Fruit fly (Drosophila melanogaster) whole organism, pupa: ENCODE measurements around the gene Not10.

Experiments used
- CG10348 ChIP-seq: fragments of 200-800 bp; sonication (Bioruptor generic); IDR thresholded peaks from 2 replicates; pipeline ENCODE4 v1.3.6; 2022; ENCODE audit warnings: missing biosample characterization, missing genetic modification characterization
- CG12605 ChIP-seq: fragments of 200-800 bp; sonication (Bioruptor generic); IDR thresholded peaks from 2 replicates; pipeline ENCODE4 v1.3.6; 2022; ENCODE audit warnings: missing biosample characterization, missing genetic modification characterization
- CG13204 ChIP-seq: fragments of 200-800 bp; sonication (Bioruptor generic); optimal IDR thresholded peaks from 2 replicates; lab custom pipeline; 2018; ENCODE audit warnings: missing biosample characterization, mild to moderate bottlenecking, missing genetic modification characterization, moderate library complexity
- CG14655 ChIP-seq: fragments of 200-800 bp; sonication (Bioruptor generic); optimal IDR thresholded peaks from 3 replicates; lab custom pipeline; 2017; ENCODE audit warnings: mild to moderate bottlenecking, missing biosample characterization, missing genetic modification reagents, missing genetic modification characterization
- CG15710 ChIP-seq: fragments of 200-800 bp; sonication (Bioruptor generic); optimal IDR thresholded peaks from 2 replicates; lab custom pipeline; 2018; ENCODE audit warnings: missing biosample characterization, mild to moderate bottlenecking, missing genetic modification characterization, moderate library complexity
- CG17806 ChIP-seq: fragments of 200-800 bp; sonication (Bioruptor generic); optimal IDR thresholded peaks from 2 replicates; lab custom pipeline; 2018; ENCODE audit warnings: missing biosample characterization, mild to moderate bottlenecking, missing genetic modification characterization, moderate library complexity
- CG32121 ChIP-seq: fragments of 200-800 bp; sonication (Bioruptor generic); IDR thresholded peaks from 2 replicates; pipeline ENCODE4 v1.3.6; 2022; ENCODE audit warnings: missing biosample characterization, missing genetic modification characterization
- CG34367 ChIP-seq: fragments of 200-800 bp; sonication (Bioruptor generic); optimal IDR thresholded peaks from 2 replicates; lab custom pipeline; 2018; ENCODE audit warnings: missing biosample characterization, mild to moderate bottlenecking, missing genetic modification characterization
- CG4496 ChIP-seq: fragments of 200-800 bp; sonication (Bioruptor generic); IDR thresholded peaks from 3 replicates; pipeline ENCODE4 v1.3.6; 2022; ENCODE audit warnings: missing biosample characterization, missing genetic modification characterization
- CG8159 ChIP-seq: fragments of 200-800 bp; sonication (Bioruptor generic); optimal IDR thresholded peaks from 3 replicates; lab custom pipeline; 2018; ENCODE audit warnings: missing biosample characterization, mild to moderate bottlenecking, missing genetic modification characterization, moderate library complexity
- CG8301 ChIP-seq: fragments of 200-800 bp; sonication (Bioruptor generic); optimal IDR thresholded peaks from 2 replicates; lab custom pipeline; 2018; ENCODE audit warnings: missing biosample characterization, mild to moderate bottlenecking, missing genetic modification characterization
- CG9948 ChIP-seq: fragments of 200-800 bp; sonication (Bioruptor generic); optimal IDR thresholded peaks from 2 replicates; lab custom pipeline; 2018; ENCODE audit warnings: missing biosample characterization, mild to moderate bottlenecking, missing genetic modification characterization, moderate library complexity
- D1 ChIP-seq: fragments of 200-800 bp; sonication (Bioruptor generic); optimal IDR thresholded peaks from 2 replicates; lab custom pipeline; 2018; ENCODE audit warnings: missing biosample characterization, mild to moderate bottlenecking, missing genetic modification characterization, moderate library complexity
- EcR ChIP-seq: fragments of 200-800 bp; sonication (Bioruptor generic); optimal IDR thresholded peaks from 3 replicates; lab custom pipeline; 2019; ENCODE audit warnings: missing biosample characterization, missing genetic modification characterization, mild to moderate bottlenecking, moderate library complexity, missing genetic modification reagents
- Ets98B ChIP-seq: fragments of 200-800 bp; sonication (Bioruptor generic); IDR thresholded peaks from 2 replicates; pipeline ENCODE4 v1.3.6; 2022; ENCODE audit warnings: missing biosample characterization, missing genetic modification characterization
- Pif1A ChIP-seq: fragments of 200-800 bp; sonication (Bioruptor generic); optimal IDR thresholded peaks from 3 replicates; lab custom pipeline; 2016; ENCODE audit warnings: missing biosample characterization, missing genetic modification characterization
- Pif1B ChIP-seq: fragments of 200-800 bp; sonication (Bioruptor generic); optimal IDR thresholded peaks from 3 replicates; lab custom pipeline; 2016; ENCODE audit warnings: missing biosample characterization, missing genetic modification characterization
- Snoo ChIP-seq: fragments of 200-800 bp; sonication (Bioruptor generic); optimal IDR thresholded peaks from 3 replicates; lab custom pipeline; 2017; ENCODE audit warnings: missing biosample characterization, mild to moderate bottlenecking, missing genetic modification characterization, inconsistent platforms
- fd96Ca ChIP-seq: fragments of 200-800 bp; sonication (Bioruptor generic); IDR thresholded peaks from 3 replicates; pipeline ENCODE4 v1.3.6; 2022; ENCODE audit warnings: missing biosample characterization, missing genetic modification characterization
- gl ChIP-seq: fragments of 200-800 bp; sonication (Bioruptor generic); optimal IDR thresholded peaks from 2 replicates; lab custom pipeline; 2018; ENCODE audit warnings: missing biosample characterization, mild to moderate bottlenecking, missing genetic modification characterization
- rn ChIP-seq: fragments of 200-800 bp; sonication (Bioruptor generic); IDR thresholded peaks from 2 replicates; pipeline ENCODE4 v1.3.6; 2022; ENCODE audit warnings: missing biosample characterization, missing genetic modification characterization

The Not10 gene

DNA sequence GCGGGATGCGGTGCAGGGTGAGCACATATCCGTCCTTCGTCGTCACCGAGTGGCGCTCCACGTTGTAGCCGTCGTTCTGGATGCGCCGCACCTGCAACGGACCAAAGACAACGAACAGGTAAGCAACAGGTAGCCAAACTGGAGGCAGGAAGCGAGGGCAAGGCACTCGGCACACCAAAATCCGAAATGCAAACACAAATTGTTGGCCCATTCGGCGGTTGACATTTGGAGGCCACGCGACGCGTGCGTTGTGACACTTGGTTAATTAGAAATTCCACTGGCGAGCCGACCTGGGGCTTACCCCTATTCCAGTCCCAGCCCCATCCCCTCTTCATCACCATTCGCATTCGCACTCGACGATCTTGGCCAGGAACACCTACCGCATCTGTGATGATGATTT lies 11.2 kb downstream of the Not10 start:
- TF ChIP-seq fd96Ca (GFP tag; lab: Robert Waterston, UW) = no peak
- TF ChIP-seq EcR = no peak
- no peak for TF ChIP-seq CG15710 (tag; lab: Kevin White, UChicago)
- no peak for TF ChIP-seq CG14655 (GFP tag; lab: Kevin White, UChicago)
- TF ChIP-seq Snoo (tag; lab: Kevin White, UChicago) = no peak
- no peak for TF ChIP-seq CG32121 (GFP tag; lab: Robert Waterston, UW)
- TF ChIP-seq CG17806 (tag; lab: Kevin White, UChicago) = no peak
- no peak for TF ChIP-seq rn (GFP tag; lab: Robert Waterston, UW)
- TF ChIP-seq Pif1B (GFP tag; lab: Kevin White, UChicago) = no peak
- no peak for TF ChIP-seq CG10348
- TF ChIP-seq CG8159 = no peak
- TF ChIP-seq Pif1A = no peak

DNA sequence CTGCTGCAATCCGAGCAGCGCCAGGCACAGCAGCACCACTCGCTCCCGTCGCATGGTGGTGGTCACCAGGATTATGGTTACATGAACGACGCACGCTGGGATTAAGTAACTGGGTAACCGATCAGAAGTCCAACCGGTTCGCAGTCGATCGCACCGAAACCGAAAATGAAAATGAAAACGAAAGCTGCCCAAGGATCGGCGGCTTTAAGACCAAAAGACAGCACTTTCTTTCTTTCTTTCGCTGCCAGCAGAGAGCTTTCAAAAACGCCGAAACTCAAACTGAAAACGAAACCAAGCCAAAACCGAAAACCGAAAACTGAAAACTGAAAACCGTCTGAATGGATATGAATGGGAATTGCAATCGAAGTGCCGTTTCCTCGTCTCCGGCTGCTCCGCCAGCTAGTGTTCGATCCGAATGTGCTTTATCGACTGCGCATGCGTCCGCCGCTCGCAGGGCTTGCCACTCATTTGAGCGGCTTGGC lies 11.6 kb downstream of the Not10 start, which contains the start of gene CG6753:
Gene CG6753, minus strand, starts transcription at position 432 of the 482 bp plus-strand sequence.
- TF ChIP-seq gl (tag; lab: Kevin White, UChicago) (no peak), D1 (tag; lab: Kevin White, UChicago) (no peak), fd96Ca (GFP tag; lab: Robert Waterston, UW) (no peak), CG32121 (GFP tag; lab: Robert Waterston, UW) (no peak), Ets98B (no peak), CG10348 (no peak), Snoo (tag; lab: Kevin White, UChicago) (no peak), CG8301 (no peak), rn (GFP tag; lab: Robert Waterston, UW) (no peak), CG17806 (tag; lab: Kevin White, UChicago) (no peak), CG4496 (GFP tag; lab: Robert Waterston, UW) (no peak), Pif1A (no peak), CG34367 (tag; lab: Kevin White, UChicago) (no peak), Pif1B (GFP tag; lab: Kevin White, UChicago) (no peak), CG9948 (tag; lab: Kevin White, UChicago) (no peak), CG13204 (GFP tag; lab: Kevin White, UChicago) (no peak)

DNA sequence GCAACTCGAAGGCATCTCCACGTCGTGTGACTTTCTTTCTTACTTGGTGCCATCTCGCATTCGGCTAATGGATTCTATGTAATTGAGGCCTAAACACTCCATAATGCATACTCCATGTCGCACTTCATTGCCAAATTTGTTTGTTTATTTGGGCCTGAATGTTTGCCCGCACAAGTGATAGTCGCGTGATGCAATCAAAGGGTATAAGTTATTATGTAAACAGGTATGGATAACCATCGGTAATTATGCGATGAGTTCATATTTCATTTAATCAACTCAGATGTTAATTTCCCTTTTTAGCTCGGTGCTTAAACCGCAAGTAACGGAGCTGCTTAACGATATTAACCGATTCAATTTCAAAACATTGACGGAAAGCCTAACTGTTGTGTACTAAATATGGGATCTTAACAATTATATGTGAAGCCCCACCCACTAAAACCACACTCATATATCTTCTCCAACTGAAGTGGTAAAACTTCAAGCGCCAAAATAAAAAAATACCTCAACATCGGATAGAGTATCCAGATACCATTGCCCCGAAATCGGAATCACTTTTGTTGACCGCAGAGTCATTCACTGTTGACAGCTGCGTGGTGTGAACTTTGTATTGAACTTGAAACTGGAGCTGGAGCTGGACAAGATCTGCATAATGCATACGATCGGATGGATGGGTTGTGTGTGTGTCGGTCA lies 14.3 kb downstream of the Not10 start:
- TF ChIP-seq EcR = peak; percentile 61
- TF ChIP-seq CG8159 = peak; percentile 9
- no peak for TF ChIP-seq CG10348
- TF ChIP-seq Pif1A = peak; percentile 27

DNA sequence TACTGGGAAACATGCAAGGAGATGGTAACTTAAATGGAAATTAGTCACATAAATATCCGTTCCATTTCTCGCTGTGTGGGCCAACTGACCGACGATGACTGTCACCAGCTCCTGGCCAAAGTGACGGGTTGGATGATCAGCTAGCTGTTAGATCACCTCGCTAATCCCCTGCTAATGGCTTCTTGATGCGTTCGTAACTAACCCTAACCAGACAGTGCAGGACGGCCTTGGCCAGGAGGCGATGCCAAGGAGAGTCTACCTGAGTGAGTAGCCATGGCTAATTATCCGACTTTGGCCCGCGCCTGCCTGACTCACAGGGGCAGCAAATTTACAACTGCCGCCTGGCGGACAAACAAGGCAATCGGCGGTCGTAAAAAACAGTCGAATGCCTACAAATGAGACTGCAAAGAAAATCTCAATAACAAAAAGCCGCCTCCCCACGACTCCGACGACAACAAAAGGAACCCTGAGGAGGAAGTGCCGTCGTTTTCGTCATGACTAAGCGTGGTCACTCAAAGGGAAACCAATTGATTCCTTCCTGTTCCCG lies 15.4 kb downstream of the Not10 start:
- TF ChIP-seq CG4496 (GFP tag; lab: Robert Waterston, UW) = no peak
- TF ChIP-seq, all 21 proteins: peak for 0

DNA sequence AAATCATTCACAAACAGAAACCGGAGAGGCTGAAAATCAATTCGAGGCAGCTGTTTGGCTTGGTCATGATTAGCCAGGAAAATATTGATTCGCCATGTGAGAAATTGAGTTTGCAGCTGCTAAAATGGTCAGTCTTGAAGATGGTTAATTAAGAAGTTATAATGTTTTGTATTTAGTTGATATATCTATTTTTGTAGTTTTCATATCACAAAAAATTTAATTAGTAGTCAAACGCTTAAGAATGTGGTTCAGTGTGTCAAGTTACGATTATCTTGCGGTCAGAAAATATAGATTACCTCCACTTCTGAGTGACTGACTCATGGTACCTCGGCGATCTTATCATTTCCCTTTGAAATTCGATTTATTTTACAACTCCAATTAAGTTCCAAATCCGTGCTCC lies 16.5 kb downstream of the Not10 start:
- TF ChIP-seq D1 (tag; lab: Kevin White, UChicago) (no peak), CG4496 (GFP tag; lab: Robert Waterston, UW) (no peak), Ets98B (no peak), CG12605 (GFP tag; lab: Robert Waterston, UW) (no peak), CG13204 (GFP tag; lab: Kevin White, UChicago) (no peak), CG9948 (tag; lab: Kevin White, UChicago) (no peak)

DNA sequence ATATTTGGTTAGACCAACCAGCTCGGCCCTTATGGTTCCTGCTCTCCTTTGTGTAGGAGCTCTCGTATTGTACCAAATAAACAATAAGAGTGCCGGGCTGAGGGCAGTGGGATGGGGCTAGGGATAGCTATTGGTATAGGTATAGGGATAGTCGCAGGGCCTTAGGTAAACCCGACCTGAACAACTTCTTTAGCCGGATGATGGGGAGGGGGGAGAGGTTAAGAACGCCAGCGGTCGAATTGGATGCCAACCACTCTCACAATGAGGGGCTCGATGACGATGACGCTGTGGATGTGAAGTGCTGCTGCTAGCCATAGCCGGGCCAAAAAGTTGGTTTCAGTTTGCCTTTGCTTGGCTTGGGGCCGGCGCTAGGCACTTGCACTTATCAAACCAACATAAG lies 16.9 kb downstream of the Not10 start:
- TF ChIP-seq fd96Ca (GFP tag; lab: Robert Waterston, UW) = 0 out of 3 replicates have a peak, but pooled peaks have one; percentile 26
- TF ChIP-seq CG14655 (GFP tag; lab: Kevin White, UChicago) = no peak
- TF ChIP-seq Ets98B = no peak
- no peak for TF ChIP-seq Pif1A
- no peak for TF ChIP-seq CG8159
- TF ChIP-seq, all 21 proteins: peak for 1

DNA sequence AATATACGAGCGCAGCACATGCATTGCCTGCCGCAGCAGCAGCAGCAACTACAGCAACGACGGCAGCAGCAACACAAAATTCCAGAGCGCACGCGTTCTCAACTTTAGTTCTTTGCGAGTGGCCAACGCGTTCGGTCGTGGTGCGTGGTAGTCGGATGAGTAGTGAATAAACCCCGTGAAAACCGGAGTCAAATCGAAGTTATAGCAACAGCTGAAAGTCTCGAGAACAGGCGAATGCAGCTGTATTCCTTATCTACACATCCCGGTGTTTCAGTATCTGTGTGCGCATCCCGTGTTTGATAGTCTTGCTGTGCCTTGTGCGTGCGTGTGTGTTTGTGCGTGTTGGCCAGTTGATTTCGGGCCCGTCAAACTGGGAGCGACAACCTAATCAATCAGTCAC lies 17.5 kb downstream of the Not10 start, which contains the start of gene Dtg:
Gene Dtg, plus strand, starts transcription at position 105 of the 400 bp plus-strand sequence.
- TF ChIP-seq CG12605 (GFP tag; lab: Robert Waterston, UW) = 0 out of 2 replicates have a peak, but pooled peaks have one; percentile 24
- TF ChIP-seq CG14655 (GFP tag; lab: Kevin White, UChicago) = no peak
- peak; percentile 66 for TF ChIP-seq EcR
- no peak for TF ChIP-seq CG8301
- TF ChIP-seq CG10348 = no peak
- 0 out of 2 replicates have a peak, but pooled peaks have one; percentile 11 for TF ChIP-seq Ets98B
- TF ChIP-seq CG4496 (GFP tag; lab: Robert Waterston, UW) = peak; percentile 50; the same call in 1 of the 3 replicates
- TF ChIP-seq, all 21 proteins: peak for 4
